Fruit fly (Drosophila melanogaster) whole organism, pupa: Measurements from ENCODE around the gene Akh.
A peak's percentile ranks its signal among the peaks of the same experiment; 100 is the strongest.

ENCODE experiments used
- CG10348 ChIP-seq: fragments of 200-800 bp; sonication (Bioruptor generic); IDR thresholded peaks from 2 replicates; pipeline ENCODE4 v1.3.6; 2022; ENCODE audit warnings: missing biosample characterization, missing genetic modification characterization
- CG12605 ChIP-seq: fragments of 200-800 bp; sonication (Bioruptor generic); IDR thresholded peaks from 2 replicates; pipeline ENCODE4 v1.3.6; 2022; ENCODE audit warnings: missing biosample characterization, missing genetic modification characterization
- CG14655 ChIP-seq: fragments of 200-800 bp; sonication (Bioruptor generic); optimal IDR thresholded peaks from 3 replicates; lab custom pipeline; 2017; ENCODE audit warnings: mild to moderate bottlenecking, missing biosample characterization, missing genetic modification reagents, missing genetic modification characterization
- CG34367 ChIP-seq: fragments of 200-800 bp; sonication (Bioruptor generic); optimal IDR thresholded peaks from 2 replicates; lab custom pipeline; 2018; ENCODE audit warnings: missing biosample characterization, mild to moderate bottlenecking, missing genetic modification characterization
- CG8159 ChIP-seq: fragments of 200-800 bp; sonication (Bioruptor generic); optimal IDR thresholded peaks from 3 replicates; lab custom pipeline; 2018; ENCODE audit warnings: missing biosample characterization, mild to moderate bottlenecking, missing genetic modification characterization, moderate library complexity
- CG9948 ChIP-seq: fragments of 200-800 bp; sonication (Bioruptor generic); optimal IDR thresholded peaks from 2 replicates; lab custom pipeline; 2018; ENCODE audit warnings: missing biosample characterization, mild to moderate bottlenecking, missing genetic modification characterization, moderate library complexity
- D1 ChIP-seq: fragments of 200-800 bp; sonication (Bioruptor generic); optimal IDR thresholded peaks from 2 replicates; lab custom pipeline; 2018; ENCODE audit warnings: missing biosample characterization, mild to moderate bottlenecking, missing genetic modification characterization, moderate library complexity
- EcR ChIP-seq: fragments of 200-800 bp; sonication (Bioruptor generic); optimal IDR thresholded peaks from 3 replicates; lab custom pipeline; 2019; ENCODE audit warnings: missing biosample characterization, missing genetic modification characterization, mild to moderate bottlenecking, moderate library complexity, missing genetic modification reagents
- Snoo ChIP-seq: fragments of 200-800 bp; sonication (Bioruptor generic); optimal IDR thresholded peaks from 3 replicates; lab custom pipeline; 2017; ENCODE audit warnings: missing biosample characterization, mild to moderate bottlenecking, missing genetic modification characterization, inconsistent platforms
- fd96Ca ChIP-seq: fragments of 200-800 bp; sonication (Bioruptor generic); IDR thresholded peaks from 3 replicates; pipeline ENCODE4 v1.3.6; 2022; ENCODE audit warnings: missing biosample characterization, missing genetic modification characterization
- rn ChIP-seq: fragments of 200-800 bp; sonication (Bioruptor generic); IDR thresholded peaks from 2 replicates; pipeline ENCODE4 v1.3.6; 2022; ENCODE audit warnings: missing biosample characterization, missing genetic modification characterization

dm6 chr3L:4122185-4122767, 19.0 kb upstream of the Akh start, which contains the start of gene Chd64:
- TF ChIP-seq EcR (GFP tag; lab: Kevin White, UChicago) (peak; percentile 45), CG34367 (tag; lab: Kevin White, UChicago) (no peak), Snoo (tag; lab: Kevin White, UChicago) (peak; percentile 60), CG9948 (no peak), CG14655 (GFP tag; lab: Kevin White, UChicago) (no peak), CG8159 (tag; lab: Kevin White, UChicago) (no peak), rn (GFP tag; lab: Robert Waterston, UW) (no peak), CG10348 (GFP tag; lab: Robert Waterston, UW) (no peak), D1 (no peak), fd96Ca (peak; percentile 64; the same call in 1 of the 3 replicates), CG12605 (GFP tag; lab: Robert Waterston, UW) (peak; percentile 37; the same call in 1 of the 2 replicates)
